Fruit fly (Drosophila melanogaster) whole organism, wandering third instar larva: ENCODE results near the gene CG44004.

Experiments used
- Hr78 ChIP-seq: fragments of >200 bp; optimal IDR thresholded peaks from 2 replicates; lab custom pipeline; 2017; ENCODE audit warnings: missing biosample characterization, missing genetic modification characterization
- Vsx2 ChIP-seq: fragments of 200-300, 225-300 bp; sonication (Bioruptor generic); optimal IDR thresholded peaks from 2 replicates; lab custom pipeline; 2018; ENCODE audit warnings: missing biosample characterization, missing genetic modification characterization; ENCODE audit not compliant: partially characterized antibody
- dl ChIP-seq, 2 experiments: fragments of 175-275, 200-275 bp in 1 of 2; fragments of 200-275 bp in 1 of 2; sonication (Bioruptor generic); optimal IDR thresholded peaks; lab custom pipeline; 2018; ENCODE audit warnings: mild to moderate bottlenecking in 2 of 2, missing biosample characterization in 2 of 2, missing genetic modification characterization in 2 of 2, moderate library complexity in 2 of 2; ENCODE audit not compliant: partially characterized antibody in 2 of 2, insufficient read depth in 1 of 2
- ey ChIP-seq: fragments of 200-800 bp; sonication (Bioruptor generic); optimal IDR thresholded peaks from 2 replicates; lab custom pipeline; 2016; ENCODE audit warnings: missing biosample characterization, missing genetic modification characterization
- pan ChIP-seq: fragments of >200 bp; optimal IDR thresholded peaks from 2 replicates; lab custom pipeline; 2017

DNA sequence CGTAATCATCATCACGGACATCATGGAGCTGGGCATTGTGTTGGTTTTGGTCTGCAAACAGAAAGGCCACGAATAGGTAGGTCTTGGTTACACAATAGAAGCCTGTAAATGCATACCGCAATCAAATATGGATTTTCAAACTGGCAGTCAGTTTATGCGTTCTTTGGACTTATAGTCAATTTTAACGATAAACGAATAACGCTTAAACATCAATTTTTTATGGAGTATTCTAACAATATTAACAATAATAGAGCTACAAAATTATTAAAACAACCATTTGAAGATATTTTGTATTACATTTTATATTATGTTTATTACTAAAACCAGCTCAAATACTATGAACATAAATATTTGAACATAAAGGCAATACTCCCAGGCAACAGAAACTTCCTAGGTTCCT lies 7.8 kb upstream of the CG44004 start:
- TF ChIP-seq pan (lab: Kevin White, UChicago) = no peak
- no peak for TF ChIP-seq Hr78
- TF ChIP-seq ey (GFP tag; lab: Kevin White, UChicago) = no peak
- TF ChIP-seq Vsx2 (GFP tag; lab: Kevin White, UChicago) = no peak
- no peak for TF ChIP-seq dl (GFP tag; optimal IDR thresholded peaks at IDR 0.05; lab: Kevin White, UChicago; ENCODE audit: insufficient read depth in 1 of 2, partially characterized antibody in 2 of 2)
